Fruit fly (Drosophila melanogaster): ENCODE measurements around the gene CG31343.

DNA sequence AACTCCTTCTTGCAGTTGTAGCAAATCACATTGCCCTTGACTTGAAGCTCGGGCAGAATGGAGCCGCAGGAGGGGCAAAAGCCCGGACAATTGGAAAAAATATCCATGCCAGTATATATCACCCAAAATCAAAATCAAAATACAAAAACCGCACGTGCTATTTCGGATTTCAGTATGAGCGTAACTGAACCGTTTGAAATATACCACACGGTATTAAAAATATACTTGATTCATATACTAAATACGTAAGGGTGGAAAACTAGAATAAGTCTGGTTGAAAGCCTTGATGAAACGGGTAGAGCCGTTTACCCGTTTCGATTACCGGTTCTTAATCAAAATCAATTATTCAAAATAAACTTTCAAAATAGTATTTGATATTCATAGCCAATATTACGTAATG is 32.6 kb downstream of the CG31343 start, which contains the start of gene Polr1H:
- TF ChIP-seq CG8478 (optimal IDR thresholded peaks at IDR 0.05) (no peak), CTCF (optimal IDR thresholded peaks at IDR 0.05) (peak in 1 of 2 experiments; percentile 41)

All from S2 (cell line).